Worm (Caenorhabditis elegans): Measurements from ENCODE around the gene T19C9.8.

DNA sequence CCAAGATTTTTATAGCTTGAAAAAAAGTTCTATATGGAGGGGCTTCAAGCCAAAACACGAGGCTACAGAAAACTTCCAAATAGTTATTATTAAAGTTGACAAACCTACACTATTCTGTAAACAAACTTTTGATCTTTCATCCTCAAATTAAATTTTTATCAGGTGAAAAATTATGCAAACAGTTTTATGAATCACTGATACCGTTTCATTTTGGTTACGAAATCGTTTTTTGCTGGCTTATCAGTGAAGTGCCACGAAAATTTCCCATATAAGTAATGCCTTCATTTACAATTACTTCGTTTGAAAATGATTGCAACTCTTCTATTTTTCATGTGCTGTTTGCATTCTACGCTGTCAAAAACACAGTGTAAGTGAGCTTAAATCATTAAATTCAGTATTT lies at the start of gene T19C9.8:
- TF ChIP-seq ztf-7 (tag; optimal IDR thresholded peaks at IDR 0.05) (no peak), dmd-6 (GFP tag; IDR thresholded peaks at IDR 0.05) (peak; percentile 37; the same call in 1 of the 2 replicates), ztf-11 (tag; optimal IDR thresholded peaks at IDR 0.05) (no peak), aha-1 (tag) (no peak), ceh-82 (tag; optimal IDR thresholded peaks at IDR 0.05) (no peak), lim-7 (GFP tag; IDR thresholded peaks at IDR 0.05) (no peak), ceh-28 (tag; optimal IDR thresholded peaks at IDR 0.05) (no peak), D1046.2 (GFP tag; IDR thresholded peaks at IDR 0.05) (no peak), ctbp-1 (GFP tag; IDR thresholded peaks at IDR 0.05) (no peak), sdz-12 (GFP tag; optimal IDR thresholded peaks at IDR 0.05) (no peak), dpl-1 (GFP tag; optimal IDR thresholded peaks at IDR 0.05) (no peak)

Measured in whole organism, L4 larva.